Worm (Caenorhabditis elegans) whole organism, L4 larva: ENCODE results near the gene R186.3.

Experiments used
- F49E8.2 ChIP-seq: sonication (generic microtip); optimal IDR thresholded peaks from 2 replicates; lab custom pipeline; 2016; ENCODE audit warnings: missing compliant biosample characterization, mild to moderate bottlenecking, missing genetic modification characterization, borderline replicate concordance
- daf-8 ChIP-seq: fragments of 200-800 bp; sonication (Bioruptor generic); IDR thresholded peaks from 2 replicates; pipeline ENCODE4 v1.3.6; 2022; ENCODE audit warnings: missing genetic modification characterization, missing compliant biosample characterization
- dve-1 ChIP-seq: sonication (generic microtip); optimal IDR thresholded peaks from 2 replicates; lab custom pipeline; 2017; ENCODE audit warnings: antibody characterized with exemption, mild to moderate bottlenecking, missing genetic modification characterization, missing compliant biosample characterization; ENCODE audit not compliant: insufficient read depth
- nhr-6 ChIP-seq: fragments of 150-350 bp; optimal IDR thresholded peaks from 2 replicates; lab custom pipeline; 2014; ENCODE audit warnings: missing biosample characterization, missing genetic modification characterization
- pqm-1 ChIP-seq: sonication (generic microtip); optimal IDR thresholded peaks from 2 replicates; lab custom pipeline; 2017; ENCODE audit warnings: missing biosample characterization, missing genetic modification characterization
- rbr-2 ChIP-seq: sonication (generic microtip); optimal IDR thresholded peaks from 2 replicates; lab custom pipeline; 2016; ENCODE audit warnings: missing genotype, missing genetic modification characterization, missing compliant biosample characterization

ce11 chrV:12928929-12929532 lies 38.0 kb downstream of the R186.3 start, which contains the start of gene T16G1.2:
- TF ChIP-seq F49E8.2 (tag; lab: Kevin White, UChicago) (no peak), daf-8 (GFP tag; lab: Robert Waterston, UW) (no peak), nhr-6 (tag; lab: Kevin White, UChicago) (no peak), rbr-2 (no peak), dve-1 (tag; lab: Kevin White, UChicago) (no peak), pqm-1 (tag; lab: Kevin White, UChicago) (no peak)
